Worm (Caenorhabditis elegans): ENCODE measurements around the gene oig-3.

oig-3 gene

DNA sequence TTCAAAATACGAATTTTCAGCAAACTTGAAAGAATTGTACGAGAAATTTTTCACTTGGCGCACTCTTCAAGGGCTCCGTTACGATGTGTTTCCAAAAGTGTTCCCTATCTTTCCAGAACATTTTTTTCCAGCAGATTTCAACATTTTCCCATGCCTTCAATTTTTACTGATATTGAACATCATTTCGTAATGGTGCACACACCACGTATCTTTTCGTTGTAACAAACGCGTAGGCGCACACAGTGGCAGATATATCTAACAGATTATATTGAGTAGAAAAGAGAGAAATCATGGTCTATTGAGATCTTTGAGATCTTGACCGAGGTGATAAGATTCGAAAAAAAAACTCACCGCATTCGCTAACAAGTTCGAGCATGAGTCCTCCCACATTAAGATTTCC is 33.7 kb upstream of the oig-3 start:
- no peak for TF ChIP-seq ceh-43 (GFP tag; optimal IDR thresholded peaks at IDR 0.05)
- TF ChIP-seq elt-1 (tag; optimal IDR thresholded peaks at IDR 0.05; ENCODE audit: borderline replicate concordance, insufficient read depth) = no peak
- peak; percentile 35 for TF ChIP-seq unc-120 (tag; optimal IDR thresholded peaks at IDR 0.05; ENCODE audit: poor library complexity, severe bottlenecking)
- TF ChIP-seq blmp-1 (tag; optimal IDR thresholded peaks at IDR 0.05) = no peak
- TF ChIP-seq hlh-1 (tag; optimal IDR thresholded peaks at IDR 0.05) = peak; percentile 50
- no peak for TF ChIP-seq nhr-2 (tag; optimal IDR thresholded peaks at IDR 0.05)
- no peak for TF ChIP-seq ceh-39 (tag; optimal IDR thresholded peaks at IDR 0.05)
- TF ChIP-seq mab-5 (tag; optimal IDR thresholded peaks at IDR 0.05) = no peak
- no peak for TF ChIP-seq nhr-237 (tag; optimal IDR thresholded peaks at IDR 0.05)
- no peak for TF ChIP-seq lin-32 (GFP tag; optimal IDR thresholded peaks at IDR 0.05)
- TF ChIP-seq unc-62 (GFP tag; optimal IDR thresholded peaks at IDR 0.05) = peak; percentile 32
- TF ChIP-seq lin-13 (tag; optimal IDR thresholded peaks at IDR 0.05) = no peak

DNA sequence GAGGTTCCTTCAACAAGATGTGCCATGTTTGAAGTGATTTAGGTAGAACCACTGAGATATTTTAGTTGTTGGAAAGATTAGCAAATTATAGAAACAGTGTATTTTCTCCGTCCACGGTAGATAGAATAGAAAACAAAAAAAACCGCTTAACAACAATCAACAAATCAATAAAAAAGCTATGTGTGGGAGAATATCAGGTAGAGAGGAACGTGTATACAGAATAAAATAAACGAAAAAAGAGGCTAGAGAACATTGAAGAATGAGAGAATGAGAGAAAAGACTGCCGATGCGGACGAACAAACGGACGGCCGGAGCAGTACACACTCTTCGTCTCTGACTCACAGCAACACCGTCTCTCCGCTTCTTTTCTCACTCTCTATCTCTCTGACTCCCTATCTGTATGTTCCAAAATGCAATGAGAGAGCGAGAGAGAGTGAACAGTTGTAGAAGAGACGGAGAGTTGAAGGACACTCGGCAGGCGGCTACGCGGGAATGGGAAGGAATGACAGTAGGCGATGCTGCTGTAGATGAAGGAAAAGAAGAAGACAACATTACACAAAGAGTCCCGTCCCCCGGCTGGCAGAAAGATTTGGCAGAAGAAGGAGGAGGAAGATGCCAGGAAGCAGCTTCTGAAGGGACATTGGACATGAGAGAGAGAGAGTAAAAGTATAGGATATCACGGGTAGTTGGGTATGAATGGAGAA is 32.7 kb upstream of the oig-3 start, which contains the start of gene unc-112:
Gene unc-112, minus strand, starts transcription at position 51 of the 704 bp plus-strand sequence.
- TF ChIP-seq hlh-1 (tag; optimal IDR thresholded peaks at IDR 0.05) (peak; percentile 98), lsy-2 (tag; optimal IDR thresholded peaks at IDR 0.05) (peak; percentile 35), elt-3 (tag; optimal IDR thresholded peaks at IDR 0.05) (peak; percentile 14), lin-13 (tag; optimal IDR thresholded peaks at IDR 0.05) (peak; percentile 15), mls-2 (tag; optimal IDR thresholded peaks at IDR 0.05) (peak; percentile 89), drap-1 (GFP tag; optimal IDR thresholded peaks at IDR 0.05) (peak; percentile 91), ham-2 (GFP tag; optimal IDR thresholded peaks at IDR 0.05) (peak; percentile 86), nhr-12 (tag; optimal IDR thresholded peaks at IDR 0.05) (no peak), unc-39 (tag; optimal IDR thresholded peaks at IDR 0.05) (no peak), ztf-11 (tag; optimal IDR thresholded peaks at IDR 0.05) (peak; percentile 78), cnd-1 (tag; optimal IDR thresholded peaks at IDR 0.05) (peak; percentile 76), ceh-83 (GFP tag; optimal IDR thresholded peaks at IDR 0.05) (no peak), pha-4 (tag; optimal IDR thresholded peaks at IDR 0.05) (peak; percentile 80), zip-8 (tag; optimal IDR thresholded peaks at IDR 0.05) (no peak), ces-1 (GFP tag; optimal IDR thresholded peaks at IDR 0.05) (peak; percentile 90), mep-1 (tag; optimal IDR thresholded peaks at IDR 0.05) (peak; percentile 66), tbx-8 (GFP tag; optimal IDR thresholded peaks at IDR 0.05) (no peak), flh-1 (GFP tag; optimal IDR thresholded peaks at IDR 0.05) (no peak), lin-32 (GFP tag; optimal IDR thresholded peaks at IDR 0.05) (no peak), sem-2 (GFP tag; optimal IDR thresholded peaks at IDR 0.05) (no peak), M03D4.4 (tag; optimal IDR thresholded peaks at IDR 0.05) (peak; percentile 42), nhr-237 (tag; optimal IDR thresholded peaks at IDR 0.05) (peak; percentile 31), nhr-2 (tag; optimal IDR thresholded peaks at IDR 0.05) (peak; percentile 72), snpc-4 (tag; optimal IDR thresholded peaks at IDR 0.05) (no peak), ceh-39 (tag; optimal IDR thresholded peaks at IDR 0.05) (peak; percentile 6), sptf-1 (tag; optimal IDR thresholded peaks at IDR 0.05) (peak; percentile 77), unc-62 (GFP tag; optimal IDR thresholded peaks at IDR 0.05) (peak; percentile 97), bed-3 (GFP tag; optimal IDR thresholded peaks at IDR 0.05) (no peak), mab-5 (tag; optimal IDR thresholded peaks at IDR 0.05) (no peak), unc-120 (tag; optimal IDR thresholded peaks at IDR 0.05; ENCODE audit: poor library complexity, severe bottlenecking) (peak; percentile 99)

DNA sequence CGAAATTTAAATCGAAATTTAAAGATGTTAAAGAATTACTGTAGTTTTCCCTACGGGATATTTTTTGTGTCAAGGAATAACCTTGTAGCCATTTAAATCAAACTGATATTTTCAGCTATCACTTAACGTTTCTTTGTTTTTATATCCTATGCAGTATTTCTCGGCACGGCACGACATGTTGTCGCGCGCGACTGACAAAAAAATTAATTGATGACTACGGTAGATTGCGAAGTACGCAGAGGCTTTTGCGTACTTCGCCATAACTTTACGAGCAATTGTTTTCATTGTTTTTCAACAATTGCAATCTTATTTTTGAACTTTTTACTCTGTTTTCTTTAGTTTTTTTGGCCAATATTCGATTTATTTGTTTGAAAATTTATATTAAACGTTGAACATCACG is 31.4 kb upstream of the oig-3 start:
- TF ChIP-seq nhr-237 (tag; optimal IDR thresholded peaks at IDR 0.05) (no peak), lsy-2 (tag; optimal IDR thresholded peaks at IDR 0.05) (peak; percentile 17)

DNA sequence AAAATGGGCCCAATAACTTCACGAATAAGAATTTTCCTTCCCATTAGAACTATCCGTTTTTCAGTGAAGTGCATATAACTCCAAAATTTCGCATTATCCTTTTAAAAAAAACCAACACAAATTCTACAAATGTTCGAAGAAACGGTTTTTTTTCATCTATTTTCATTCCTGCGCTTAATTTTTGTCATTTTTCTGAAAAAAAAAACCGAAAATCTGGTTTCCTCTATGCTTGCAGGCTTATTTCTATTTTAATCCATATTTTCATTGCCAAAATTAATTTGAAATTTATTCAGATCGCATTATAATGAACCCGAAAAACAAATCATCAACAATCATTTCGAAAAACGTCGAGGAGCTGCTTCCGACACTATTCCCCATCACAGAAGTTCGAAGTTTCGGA is 30.8 kb upstream of the oig-3 start, which contains the start of gene set-5:
Gene set-5, plus strand, starts transcription at position 301 of the 400 bp plus-strand sequence.
- TF ChIP-seq flh-1 (GFP tag; optimal IDR thresholded peaks at IDR 0.05) = no peak
- no peak for TF ChIP-seq pha-4 (tag; optimal IDR thresholded peaks at IDR 0.05)
- TF ChIP-seq unc-62 (GFP tag; optimal IDR thresholded peaks at IDR 0.05) = no peak
- TF ChIP-seq mab-5 (tag; optimal IDR thresholded peaks at IDR 0.05) = no peak
- no peak for TF ChIP-seq nhr-28 (tag; optimal IDR thresholded peaks at IDR 0.05)
- no peak for TF ChIP-seq zip-8 (tag; optimal IDR thresholded peaks at IDR 0.05)
- TF ChIP-seq lin-13 (tag; optimal IDR thresholded peaks at IDR 0.05) = no peak
